Worm (Caenorhabditis elegans): ENCODE data around the gene srv-27.

DNA sequence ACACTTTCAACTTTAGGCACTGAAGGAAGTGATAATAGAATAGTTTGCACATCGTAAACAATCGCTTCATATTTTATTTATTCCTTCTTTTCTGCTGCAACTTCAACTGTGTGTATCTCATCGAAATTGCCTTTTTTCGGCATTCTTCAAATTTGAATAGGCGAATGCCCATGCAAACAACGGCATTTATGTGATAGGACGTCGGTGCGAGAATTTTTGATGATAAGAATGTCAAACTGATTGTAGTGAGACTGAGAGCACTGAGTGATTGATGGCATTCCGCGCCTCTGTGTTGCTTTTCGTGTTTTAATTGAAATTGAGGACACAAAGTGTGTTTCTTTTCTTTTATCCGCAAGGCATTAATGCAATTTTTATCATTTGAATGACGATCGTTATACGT is 32.6 kb upstream of the srv-27 start:
- no peak for TF ChIP-seq elt-4 (tag; optimal IDR thresholded peaks at IDR 0.05)
- no peak for TF ChIP-seq fkh-10 (GFP tag; optimal IDR thresholded peaks at IDR 0.05)
- TF ChIP-seq dve-1 (tag; optimal IDR thresholded peaks at IDR 0.05) = no peak
- TF ChIP-seq hlh-13 (GFP tag; optimal IDR thresholded peaks at IDR 0.05) = no peak
- TF ChIP-seq ama-1 (optimal IDR thresholded peaks at IDR 0.05) = no peak
- TF ChIP-seq hlh-30 (tag; optimal IDR thresholded peaks at IDR 0.05; ENCODE audit: insufficient read depth) = no peak
- no peak for TF ChIP-seq tbx-7 (tag; optimal IDR thresholded peaks at IDR 0.05)
- TF ChIP-seq Y22D7AL.16 (tag; optimal IDR thresholded peaks at IDR 0.05) = no peak
- TF ChIP-seq pag-3 (tag; optimal IDR thresholded peaks at IDR 0.05; ENCODE audit: borderline replicate concordance) = no peak

Data from whole organism, late embryonic.